Fruit fly (Drosophila melanogaster): ENCODE data around the gene CG33189.

CG33189 gene

DNA sequence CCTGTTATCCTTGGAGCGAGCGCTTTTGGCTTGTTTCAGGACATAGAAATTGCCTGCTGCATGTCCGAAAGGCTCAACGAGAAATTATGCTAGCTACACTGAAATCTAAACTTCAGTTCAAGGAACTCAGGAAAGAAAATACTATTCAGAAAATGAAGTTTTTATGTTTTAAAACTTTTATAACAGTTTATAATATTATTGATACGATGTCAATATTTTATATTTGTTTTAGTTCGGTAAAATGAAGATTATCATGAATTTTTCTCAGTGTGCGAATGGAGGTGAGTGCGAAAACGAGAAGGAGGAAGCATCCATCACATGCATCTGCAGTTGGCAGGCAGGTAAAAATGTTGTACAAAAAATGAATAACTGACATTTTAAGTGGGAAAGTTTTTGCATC lies 34.2 kb downstream of the CG33189 start (continued):
- TF ChIP-seq CG10669 (GFP tag; optimal IDR thresholded peaks at IDR 0.05), result peak; percentile 79
- TF ChIP-seq esn (GFP tag; optimal IDR thresholded peaks at IDR 0.05), result peak; percentile 89
- TF ChIP-seq CG4318 (GFP tag; optimal IDR thresholded peaks at IDR 0.05), result peak; percentile 58
- TF ChIP-seq dac (GFP tag; optimal IDR thresholded peaks at IDR 0.05), result peak; percentile 61
- TF ChIP-seq CG11294 (GFP tag; IDR thresholded peaks at IDR 0.05), result peak; percentile 59
- peak; percentile 79 for TF ChIP-seq CG6792 (GFP tag; optimal IDR thresholded peaks at IDR 0.05)
- TF ChIP-seq CG11902 (GFP tag; optimal IDR thresholded peaks at IDR 0.05), result peak; percentile 64
- peak; percentile 96 for TF ChIP-seq Eip78C (GFP tag)
- TF ChIP-seq CG8119 (GFP tag; IDR thresholded peaks at IDR 0.05), result peak; percentile 85
- TF ChIP-seq achi (GFP tag; optimal IDR thresholded peaks at IDR 0.05), result peak; percentile 84
- peak; percentile 79 for TF ChIP-seq CG8632 (GFP tag; optimal IDR thresholded peaks at IDR 0.05)
- peak; percentile 82 for TF ChIP-seq Eip75B (GFP tag; optimal IDR thresholded peaks at IDR 0.05)
- TF ChIP-seq cyc (GFP tag; optimal IDR thresholded peaks at IDR 0.05), result peak; percentile 79
- TF ChIP-seq CG3919 (GFP tag; optimal IDR thresholded peaks at IDR 0.05), result peak; percentile 86
- TF ChIP-seq CG3032 (tag; optimal IDR thresholded peaks at IDR 0.05), result peak; percentile 74
- TF ChIP-seq CG6808 (GFP tag; optimal IDR thresholded peaks at IDR 0.05), result peak; percentile 69

DNA sequence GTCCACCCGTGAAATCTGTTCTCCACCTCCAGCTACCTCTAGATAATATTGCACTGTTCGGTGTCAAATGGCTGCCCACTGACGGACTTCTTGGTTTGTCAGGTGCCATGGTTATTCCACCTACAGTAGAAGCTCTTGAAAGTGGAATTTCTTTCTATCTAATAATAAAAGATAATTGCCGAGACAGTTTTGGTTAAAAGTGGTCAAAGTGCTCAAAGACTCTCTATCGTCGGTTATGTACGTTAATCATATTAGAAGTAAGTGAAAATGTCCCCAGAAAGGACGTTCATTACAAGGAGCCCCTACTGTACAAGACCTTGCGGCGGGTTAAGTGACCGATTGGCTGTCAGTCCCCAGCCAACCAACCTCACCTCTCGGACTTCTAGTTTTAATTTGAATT lies 36.4 kb downstream of the CG33189 start:
- TF ChIP-seq CG8319 (GFP tag; optimal IDR thresholded peaks at IDR 0.05), result no peak
- TF ChIP-seq CG16779 (tag; optimal IDR thresholded peaks at IDR 0.05), result no peak
- TF ChIP-seq CG6163 (GFP tag; IDR thresholded peaks at IDR 0.05), result peak; percentile 70
- peak; percentile 43 for TF ChIP-seq Eip75B (GFP tag; optimal IDR thresholded peaks at IDR 0.05)
- TF ChIP-seq topi (GFP tag; optimal IDR thresholded peaks at IDR 0.05), result peak; percentile 40
- peak; percentile 17 for TF ChIP-seq acj6 (GFP tag; optimal IDR thresholded peaks at IDR 0.05)
- TF ChIP-seq esn (GFP tag; optimal IDR thresholded peaks at IDR 0.05), result peak; percentile 62
- peak; percentile 47 for TF ChIP-seq cyc (GFP tag; optimal IDR thresholded peaks at IDR 0.05)
- TF ChIP-seq CG6808 (GFP tag; optimal IDR thresholded peaks at IDR 0.05), result no peak
- TF ChIP-seq CG6854 (GFP tag; optimal IDR thresholded peaks at IDR 0.05), result no peak
- TF ChIP-seq CG8632 (GFP tag; optimal IDR thresholded peaks at IDR 0.05), result peak; percentile 41
- peak; percentile 2 for TF ChIP-seq CG11762 (GFP tag; optimal IDR thresholded peaks at IDR 0.05; ENCODE audit: insufficient read depth)
- no peak for TF ChIP-seq CG4318 (GFP tag; optimal IDR thresholded peaks at IDR 0.05)
- no peak for TF ChIP-seq dac (GFP tag; optimal IDR thresholded peaks at IDR 0.05)
- peak; percentile 31 for TF ChIP-seq CG11902 (GFP tag; optimal IDR thresholded peaks at IDR 0.05)
- peak; percentile 35 for TF ChIP-seq Ets21C (GFP tag; optimal IDR thresholded peaks at IDR 0.05)
- TF ChIP-seq fd59A (GFP tag; optimal IDR thresholded peaks at IDR 0.05), result no peak
- peak; percentile 20 for TF ChIP-seq Ets96B (tag; optimal IDR thresholded peaks at IDR 0.05)
- peak; percentile 54 for TF ChIP-seq CG3919 (GFP tag; optimal IDR thresholded peaks at IDR 0.05)
- peak; percentile 69 for TF ChIP-seq Met (GFP tag; optimal IDR thresholded peaks at IDR 0.05)
- TF ChIP-seq Blimp-1 (GFP tag; optimal IDR thresholded peaks at IDR 0.05), result no peak
- TF ChIP-seq CG10631 (GFP tag; optimal IDR thresholded peaks at IDR 0.05), result peak; percentile 37
- peak; percentile 1 for TF ChIP-seq CG10669 (GFP tag; optimal IDR thresholded peaks at IDR 0.05)
- TF ChIP-seq dsx (GFP tag; optimal IDR thresholded peaks at IDR 0.05; ENCODE audit: poor library complexity, severe bottlenecking), result no peak
- peak; percentile 59 for TF ChIP-seq CG6792 (GFP tag; optimal IDR thresholded peaks at IDR 0.05)
- peak; percentile 44; the same call in 1 of the 3 replicates for TF ChIP-seq CG8119 (GFP tag; IDR thresholded peaks at IDR 0.05)
- peak; percentile 63 for TF ChIP-seq CG15336 (GFP tag; IDR thresholded peaks at IDR 0.05)
- no peak for TF ChIP-seq CG1621 (tag; optimal IDR thresholded peaks at IDR 0.05)
- peak; percentile 71 for TF ChIP-seq Hr39 (GFP tag; optimal IDR thresholded peaks at IDR 0.05)
- TF ChIP-seq Eip93F (GFP tag; optimal IDR thresholded peaks at IDR 0.05), result no peak
- TF ChIP-seq Sox102F (GFP tag; optimal IDR thresholded peaks at IDR 0.05), result peak; percentile 64
- TF ChIP-seq Sox14 (GFP tag; optimal IDR thresholded peaks at IDR 0.05), result peak; percentile 73
- peak; percentile 38; the same call in 1 of the 2 replicates for TF ChIP-seq CG11294 (GFP tag; IDR thresholded peaks at IDR 0.05)
- peak; percentile 84 for TF ChIP-seq svp (GFP tag)
- peak; percentile 23 for TF ChIP-seq Sox15 (GFP tag; optimal IDR thresholded peaks at IDR 0.05)
- peak; percentile 72; the same call in 2 of the 3 replicates for TF ChIP-seq eg (GFP tag; IDR thresholded peaks at IDR 0.05)
- no peak for TF ChIP-seq Lpt (GFP tag; optimal IDR thresholded peaks at IDR 0.05)
- peak; percentile 38 for TF ChIP-seq OdsH (GFP tag; optimal IDR thresholded peaks at IDR 0.05)
- peak; percentile 30 for TF ChIP-seq Eip78C (GFP tag)
- TF ChIP-seq CG31627 (GFP tag; optimal IDR thresholded peaks at IDR 0.05), result peak; percentile 60
- no peak for TF ChIP-seq fkh (GFP tag; optimal IDR thresholded peaks at IDR 0.05)
- TF ChIP-seq CG7368 (GFP tag; optimal IDR thresholded peaks at IDR 0.05), result no peak
- no peak for TF ChIP-seq Hr38 (GFP tag; optimal IDR thresholded peaks at IDR 0.05)
- peak; percentile 2 for TF ChIP-seq spab (GFP tag; optimal IDR thresholded peaks at IDR 0.05)
- no peak for TF ChIP-seq salr (GFP tag; optimal IDR thresholded peaks at IDR 0.05)
- TF ChIP-seq CG6276 (GFP tag; optimal IDR thresholded peaks at IDR 0.05), result peak; percentile 4

Measured in whole organism, prepupa.